Fruit fly (Drosophila melanogaster): ENCODE measurements around the gene Tao.
A peak's percentile ranks its signal among the peaks of the same experiment; 100 is the strongest.

The Tao gene

dm6 chrX:19579648-19580301, at the start of gene Tao:
Gene Tao (minus strand): TSS chrX:19579800.
- TF ChIP-seq CG17801 (GFP tag; optimal IDR thresholded peaks at IDR 0.05; ENCODE audit: partially characterized antibody), result no peak

dm6 chrX:19625405-19625804, 45.8 kb upstream of the Tao start, which contains the start of gene CG14212:
Gene CG14212 (plus strand): TSS chrX:19625705.
- no peak for TF ChIP-seq CG17801 (GFP tag; optimal IDR thresholded peaks at IDR 0.05; ENCODE audit: partially characterized antibody)

DNA sequence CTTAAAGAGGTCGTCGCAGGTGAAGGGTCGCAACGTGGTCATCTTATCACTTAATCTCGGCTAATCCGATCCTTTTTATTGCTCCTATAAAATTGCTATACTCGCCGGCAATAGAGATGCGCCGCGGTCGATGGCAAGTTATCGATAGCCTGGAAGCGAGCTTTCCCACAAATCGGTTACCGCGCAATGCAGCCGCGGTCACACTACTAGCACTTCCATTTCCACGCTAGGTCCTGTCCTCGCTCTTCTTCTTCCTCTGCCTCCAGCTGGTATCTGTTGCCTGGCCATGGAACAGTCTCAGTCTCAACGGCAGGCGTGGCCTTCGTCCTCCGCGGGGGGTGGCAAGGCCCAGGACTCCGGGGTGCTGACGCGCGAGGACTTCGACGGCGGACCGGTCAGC, 43.3 kb upstream of the Tao start, which contains the start of the genes Naa20A and MKP-4:
TSS of gene Naa20A (minus strand) at position 151 of the 400 bp plus-strand sequence.
TSS of gene MKP-4 (plus strand) at position 191 of the 400 bp plus-strand sequence.
- TF ChIP-seq CG17801 (GFP tag; optimal IDR thresholded peaks at IDR 0.05; ENCODE audit: partially characterized antibody), result no peak

DNA sequence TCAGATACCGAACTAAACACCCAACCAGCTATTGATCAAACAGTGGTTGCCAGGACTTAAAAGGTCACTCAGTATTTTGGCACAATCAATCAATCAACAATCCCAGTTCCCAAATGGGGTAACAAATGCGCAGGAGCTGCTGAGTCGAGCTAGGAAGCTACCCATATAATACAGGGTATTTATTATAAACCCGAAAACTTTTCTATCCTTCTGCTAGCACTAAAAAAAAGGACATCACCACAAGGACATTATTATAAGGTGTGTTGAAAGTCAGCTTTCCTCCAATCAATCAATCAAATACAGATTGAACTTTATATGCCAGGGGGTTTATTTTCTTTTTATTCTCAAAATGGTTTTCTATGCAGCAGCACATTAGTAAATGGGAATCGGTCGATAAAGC, 41.5 kb upstream of the Tao start, which contains the start of gene CG14221:
TSS of gene CG14221 (minus strand) at position 101 of the 400 bp plus-strand sequence.
- TF ChIP-seq CG17801 (GFP tag; optimal IDR thresholded peaks at IDR 0.05; ENCODE audit: partially characterized antibody), result no peak

DNA sequence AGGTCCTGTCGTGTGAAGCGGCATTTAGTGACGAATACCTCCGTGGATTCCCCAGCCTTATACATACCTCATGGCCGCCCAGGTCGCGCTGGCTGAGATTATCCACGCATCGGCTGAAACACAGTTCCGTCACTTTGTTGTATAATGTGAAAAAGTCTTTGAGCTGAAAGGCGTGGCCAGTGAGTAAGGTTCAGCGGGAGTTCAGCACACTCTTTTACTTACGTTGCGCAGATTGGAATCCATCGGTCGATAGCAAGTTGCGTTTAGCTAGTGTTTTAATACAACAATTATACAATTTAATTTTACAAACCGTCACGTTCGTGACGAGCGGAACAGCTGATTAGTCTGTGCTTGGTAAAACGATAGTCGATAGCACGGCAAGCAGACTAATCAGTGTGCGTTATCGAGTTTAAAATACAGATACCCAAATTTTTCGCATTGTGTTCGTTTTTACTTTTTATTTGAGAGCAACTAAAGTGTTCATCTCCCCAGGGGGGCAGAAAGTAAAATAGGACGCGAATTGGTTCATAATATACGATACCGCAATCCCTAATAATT, 38.7 kb upstream of the Tao start, which contains the start of the genes Pstk and Tim9b:
TSS of gene Pstk (minus strand) at position 355 of the 558 bp plus-strand sequence.
TSS of gene Tim9b (minus strand) at position 355 of the 558 bp plus-strand sequence.
- TF ChIP-seq CG17801 (GFP tag; optimal IDR thresholded peaks at IDR 0.05; ENCODE audit: partially characterized antibody), result no peak

dm6 chrX:19615990-19616663, 36.5 kb upstream of the Tao start, which contains the start of gene CG14210:
Gene CG14210 (plus strand): TSS chrX:19616196.
- no peak for TF ChIP-seq CG17801 (GFP tag; optimal IDR thresholded peaks at IDR 0.05; ENCODE audit: partially characterized antibody)

dm6 chrX:19613473-19613872, 33.9 kb upstream of the Tao start:
- peak; percentile 85 for TF ChIP-seq CG17801 (GFP tag; optimal IDR thresholded peaks at IDR 0.05; ENCODE audit: partially characterized antibody)

DNA sequence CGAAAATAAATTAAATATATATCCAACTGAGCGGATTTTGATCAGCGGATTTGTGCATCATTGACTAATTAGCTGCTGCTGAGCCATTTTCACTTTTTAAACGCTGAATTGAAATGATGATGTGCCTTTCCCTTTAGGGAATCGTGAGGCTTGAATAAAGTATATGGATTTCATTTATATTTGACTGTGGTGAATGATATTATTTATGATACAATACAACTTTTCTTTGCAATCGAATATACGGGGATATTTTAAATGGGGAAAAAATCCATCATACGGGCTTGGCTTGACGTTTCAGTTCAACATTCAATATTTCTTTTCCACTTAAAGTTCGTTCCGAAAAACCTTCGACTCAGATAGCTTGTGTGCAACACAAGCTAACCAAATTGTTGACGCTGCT, 31.6 kb upstream of the Tao start, which contains the start of the genes Shawn and Tyler:
TSS of gene Shawn (plus strand) at position 301 of the 400 bp plus-strand sequence.
TSS of gene Tyler (plus strand) at position 301 of the 400 bp plus-strand sequence.
- no peak for TF ChIP-seq CG17801 (GFP tag; optimal IDR thresholded peaks at IDR 0.05; ENCODE audit: partially characterized antibody)

DNA sequence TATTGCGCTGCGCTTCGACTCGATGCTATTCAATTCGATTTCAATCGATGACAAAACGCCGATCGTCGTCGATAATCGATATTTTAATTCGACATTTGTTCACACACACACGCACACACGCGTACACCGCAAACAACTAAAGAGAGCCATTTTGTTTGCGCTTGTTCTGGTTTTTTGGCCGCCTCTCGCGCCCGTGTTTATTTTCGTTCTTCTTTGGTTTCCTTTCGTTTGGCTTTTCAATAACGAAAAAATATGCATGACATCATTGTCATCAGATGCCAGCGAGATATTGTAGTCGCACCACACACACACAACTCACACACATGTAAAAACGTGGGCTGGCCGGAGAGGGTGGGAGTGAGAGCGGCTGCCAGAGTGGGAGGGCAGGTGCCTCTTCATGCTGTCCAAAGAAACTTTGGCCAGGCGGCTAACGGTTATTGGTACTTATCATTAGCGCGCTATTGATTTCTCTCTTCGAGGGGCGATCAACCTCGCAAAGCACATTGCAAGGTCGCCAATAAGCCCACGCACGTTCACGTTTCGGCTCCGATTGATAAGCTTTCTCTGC, 28.5 kb upstream of the Tao start:
- no peak for TF ChIP-seq CG17801 (GFP tag; optimal IDR thresholded peaks at IDR 0.05; ENCODE audit: partially characterized antibody)

DNA sequence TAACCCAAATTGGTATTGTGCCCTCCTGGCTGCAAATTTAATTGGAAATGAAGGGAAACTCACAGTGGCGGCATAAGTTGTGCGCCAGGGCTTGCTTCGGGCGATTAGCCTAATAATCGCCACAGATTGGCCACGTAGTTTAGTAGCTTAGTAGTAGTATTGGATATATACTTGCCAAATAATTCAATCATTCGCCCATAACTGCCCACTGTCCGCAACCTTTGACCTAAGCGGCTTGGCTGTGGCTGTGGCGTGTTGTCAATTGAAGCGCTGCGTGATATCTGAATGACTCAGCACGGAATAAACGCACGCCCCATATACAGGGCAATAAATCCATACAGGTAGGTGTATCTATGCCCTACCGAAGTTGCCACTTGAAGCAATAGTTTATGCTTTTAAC, 27.4 kb upstream of the Tao start:
- TF ChIP-seq CG17801 (GFP tag; optimal IDR thresholded peaks at IDR 0.05; ENCODE audit: partially characterized antibody), result no peak

- TF ChIP-seq CG17801 (GFP tag; optimal IDR thresholded peaks at IDR 0.05; ENCODE audit: partially characterized antibody), result no peak
These were observed 27.0 kb upstream of the Tao start for dm6 chrX:19606558-19606957.

- no peak for TF ChIP-seq CG17801 (GFP tag; optimal IDR thresholded peaks at IDR 0.05; ENCODE audit: partially characterized antibody)
These were observed 26.3 kb upstream of the Tao start for dm6 chrX:19605915-19606314.

- no peak for TF ChIP-seq CG17801 (GFP tag; optimal IDR thresholded peaks at IDR 0.05; ENCODE audit: partially characterized antibody)
These were observed 25.4 kb upstream of the Tao start, which contains the start of gene CG14207 for dm6 chrX:19604997-19605396. Gene CG14207 (plus strand): TSS chrX:19605199.

- no peak for TF ChIP-seq CG17801 (GFP tag; optimal IDR thresholded peaks at IDR 0.05; ENCODE audit: partially characterized antibody)
These were observed 24.4 kb upstream of the Tao start for dm6 chrX:19603953-19604352.

- TF ChIP-seq CG17801 (GFP tag; optimal IDR thresholded peaks at IDR 0.05; ENCODE audit: partially characterized antibody), result no peak
These were observed 22.9 kb upstream of the Tao start for dm6 chrX:19602483-19602882.
